Worm (Caenorhabditis elegans): ENCODE results near the gene Y32F6B.1.
A peak's percentile ranks its signal among the peaks of the same experiment; 100 is the strongest.
"Not testable (repeated sequence)": the region's sequence is repeated elsewhere in the genome, so short reads cannot be mapped to it uniquely, and the experiment has no call there.

The Y32F6B.1 gene

DNA sequence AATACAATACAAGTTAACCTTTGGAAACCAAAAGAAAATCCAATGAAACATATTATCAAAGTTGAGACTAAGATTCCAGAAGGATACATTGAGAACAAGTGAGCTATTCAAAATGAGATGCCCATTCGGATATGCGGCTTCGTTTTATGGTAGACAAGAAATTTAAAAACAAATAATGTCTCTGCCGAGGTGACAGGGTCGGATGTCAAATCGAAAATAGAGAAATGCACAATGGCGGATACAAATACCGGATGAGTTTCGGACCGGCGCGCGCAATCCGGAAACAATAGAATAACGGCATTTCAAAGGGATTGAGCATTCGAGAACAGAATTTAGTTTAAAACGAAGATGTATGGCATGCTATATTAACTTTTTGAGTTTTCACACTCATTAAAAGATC, 21.3 kb downstream of the Y32F6B.1 start, which contains the start of gene F22E12.3:
TSS of gene F22E12.3 (minus strand) at position 101 of the 400 bp plus-strand sequence.
- TF ChIP-seq ceh-2 (tag; optimal IDR thresholded peaks at IDR 0.05), result no peak
- TF ChIP-seq ceh-30 (tag; optimal IDR thresholded peaks at IDR 0.05), result no peak
- no peak for TF ChIP-seq unc-3 (GFP tag; conservative IDR thresholded peaks at IDR 0.05)
- no peak for TF ChIP-seq unc-3 (tag; optimal IDR thresholded peaks at IDR 0.05)
- no peak for TF ChIP-seq nhr-232 (tag; optimal IDR thresholded peaks at IDR 0.05)
- no peak for TF ChIP-seq fkh-10 (GFP tag; optimal IDR thresholded peaks at IDR 0.05)
- TF ChIP-seq ceh-48 (tag; optimal IDR thresholded peaks at IDR 0.05), result no peak
- no peak for TF ChIP-seq pag-3 (tag; optimal IDR thresholded peaks at IDR 0.05; ENCODE audit: borderline replicate concordance)
- no peak for TF ChIP-seq ama-1 (optimal IDR thresholded peaks at IDR 0.05)
- TF ChIP-seq hlh-8 (tag; optimal IDR thresholded peaks at IDR 0.05), result no peak
- TF ChIP-seq lin-11 (tag; optimal IDR thresholded peaks at IDR 0.05), result no peak
- no peak for TF ChIP-seq che-1 (tag; optimal IDR thresholded peaks at IDR 0.05)
- no peak for TF ChIP-seq C38D4.7 (GFP tag; optimal IDR thresholded peaks at IDR 0.05)
- TF ChIP-seq unc-42 (tag; optimal IDR thresholded peaks at IDR 0.05), result no peak
- TF ChIP-seq pqm-1 (tag; optimal IDR thresholded peaks at IDR 0.05), result no peak
- TF ChIP-seq ceh-31 (tag; optimal IDR thresholded peaks at IDR 0.05), result no peak

DNA sequence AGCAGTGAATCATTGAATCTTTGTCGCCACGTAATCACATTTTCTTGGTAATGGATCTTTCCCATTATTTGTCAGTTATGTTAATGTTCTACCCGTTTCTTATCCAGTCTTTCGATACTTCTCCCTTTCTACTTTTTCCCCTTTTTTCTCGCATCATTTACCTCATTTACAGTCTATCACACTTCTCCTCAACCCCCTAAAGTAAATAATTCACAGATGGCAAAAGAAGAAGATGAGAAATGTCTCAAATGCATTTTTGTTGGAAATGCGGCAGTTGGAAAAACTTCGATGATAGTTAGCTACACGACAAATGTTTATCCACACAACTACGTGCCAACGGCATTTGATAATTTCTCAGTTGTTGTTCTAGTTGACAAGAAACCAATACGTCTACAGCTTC, 22.5 kb downstream of the Y32F6B.1 start, which contains the start of gene chw-1:
TSS of gene chw-1 (plus strand) at position 217 of the 400 bp plus-strand sequence.
- TF ChIP-seq unc-86 (tag; optimal IDR thresholded peaks at IDR 0.05) (no peak), fkh-10 (GFP tag; optimal IDR thresholded peaks at IDR 0.05) (no peak), Y22D7AL.16 (tag; optimal IDR thresholded peaks at IDR 0.05) (no peak), eyg-1 (tag; optimal IDR thresholded peaks at IDR 0.05) (no peak), ttx-3 (tag; optimal IDR thresholded peaks at IDR 0.05) (no peak)

DNA sequence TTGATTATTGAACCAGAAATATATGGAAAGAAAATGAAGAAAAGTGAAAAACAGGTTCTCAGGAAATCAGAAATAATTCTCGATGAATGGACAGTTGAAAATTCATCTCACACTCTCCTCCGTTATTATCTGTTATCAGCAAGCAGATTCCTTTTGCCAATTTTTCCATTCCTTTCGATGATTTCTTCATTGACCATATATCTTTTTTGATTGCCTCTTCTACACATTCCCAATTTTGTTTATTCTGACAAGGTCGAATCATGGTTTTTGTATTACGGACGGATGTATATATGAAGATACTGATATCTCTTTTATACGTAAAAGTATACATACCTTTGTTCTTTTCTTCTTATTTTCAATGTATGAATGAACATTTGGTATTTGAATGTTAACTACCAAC, 23.9 kb downstream of the Y32F6B.1 start:
- TF ChIP-seq ref-2 (tag; optimal IDR thresholded peaks at IDR 0.05) (no peak), C38D4.7 (GFP tag; optimal IDR thresholded peaks at IDR 0.05) (no peak), che-1 (tag; optimal IDR thresholded peaks at IDR 0.05) (no peak), ceh-19 (GFP tag; optimal IDR thresholded peaks at IDR 0.05) (no peak), gmeb-2 (tag; optimal IDR thresholded peaks at IDR 0.05) (no peak), hlh-8 (tag; optimal IDR thresholded peaks at IDR 0.05) (no peak), elt-4 (tag; optimal IDR thresholded peaks at IDR 0.05) (no peak), fax-1 (tag; optimal IDR thresholded peaks at IDR 0.05) (no peak), fkh-10 (GFP tag; optimal IDR thresholded peaks at IDR 0.05) (no peak), hlh-13 (GFP tag; optimal IDR thresholded peaks at IDR 0.05) (no peak), odd-2 (tag; optimal IDR thresholded peaks at IDR 0.05) (no peak), K09A11.1 (tag; optimal IDR thresholded peaks at IDR 0.05; ENCODE audit: insufficient read depth) (no peak), ets-4 (tag; optimal IDR thresholded peaks at IDR 0.05) (no peak)

- no peak for TF ChIP-seq K09A11.1 (tag; optimal IDR thresholded peaks at IDR 0.05; ENCODE audit: insufficient read depth)
- TF ChIP-seq ceh-24 (tag; optimal IDR thresholded peaks at IDR 0.05), result no peak
Measured at ce11 chrV:10457247-10457646, 27.3 kb downstream of the Y32F6B.1 start, which contains the start of gene F22E12.1. F22E12.1 (minus strand) TSS chrV:10457347.

DNA sequence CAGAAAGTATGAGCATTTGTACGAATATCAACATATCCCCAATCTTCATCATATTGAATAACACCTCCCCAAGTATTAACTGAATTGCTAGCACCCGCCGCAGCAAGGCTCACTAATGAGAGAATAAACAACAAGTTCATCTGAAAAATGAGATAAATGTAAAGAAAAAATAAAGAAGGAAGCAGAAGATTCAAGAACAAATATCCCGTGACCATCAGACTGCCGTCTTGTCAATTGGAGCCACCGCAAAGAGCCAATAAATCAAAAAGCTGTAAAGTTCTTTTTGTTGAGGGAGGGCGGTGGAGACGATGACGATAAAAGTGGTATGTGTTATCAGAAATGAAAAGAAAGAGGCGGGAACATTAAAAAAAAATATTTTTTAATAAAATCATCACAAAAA, 31.1 kb downstream of the Y32F6B.1 start, which contains the start of gene Y32F6A.5:
TSS of gene Y32F6A.5 (minus strand) at position 140 of the 400 bp plus-strand sequence.
- TF ChIP-seq F13H6.1 (tag; optimal IDR thresholded peaks at IDR 0.05) (no peak), K02D7.2 (tag; optimal IDR thresholded peaks at IDR 0.05) (no peak)

ce11 chrV:10450355-10450754, 34.2 kb downstream of the Y32F6B.1 start:
- TF ChIP-seq unc-3 (GFP tag; conservative IDR thresholded peaks at IDR 0.05), result peak; percentile 73; the same call in 1 of the 2 replicates
- TF ChIP-seq unc-3 (tag; optimal IDR thresholded peaks at IDR 0.05), result not testable (repeated sequence)
- peak; percentile 66; the same call in 1 of the 2 replicates for TF ChIP-seq ceh-45 (GFP tag; IDR thresholded peaks at IDR 0.05)

Data from whole organism, late embryonic.